Fruit fly (Drosophila melanogaster) whole organism, prepupa: ENCODE data around the gene CG15635.
A peak's percentile ranks its signal among the peaks of the same experiment; 100 is the strongest.

ENCODE experiments used
- Blimp-1 ChIP-seq: fragments of 200-800 bp; sonication (Bioruptor generic); optimal IDR thresholded peaks from 3 replicates; lab custom pipeline; 2017; ENCODE audit warnings: missing biosample characterization, missing genetic modification characterization, mild to moderate bottlenecking, moderate library complexity, missing genetic modification reagents
- CG11902 ChIP-seq: fragments of 200-800 bp; sonication (Bioruptor generic); optimal IDR thresholded peaks from 3 replicates; lab custom pipeline; 2016; ENCODE audit warnings: missing biosample characterization, missing genetic modification characterization
- CG15336 ChIP-seq: fragments of 200-800 bp; sonication (Bioruptor generic); IDR thresholded peaks from 2 replicates; pipeline ENCODE4 v1.3.6; 2022; ENCODE audit warnings: missing biosample characterization, missing genetic modification characterization
- CG16779 ChIP-seq: fragments of 200-800 bp; sonication (Bioruptor generic); optimal IDR thresholded peaks from 3 replicates; lab custom pipeline; 2017; ENCODE audit warnings: missing biosample characterization, mild to moderate bottlenecking, missing genetic modification characterization
- CG3032 ChIP-seq: fragments of 200-800 bp; optimal IDR thresholded peaks from 2 replicates; lab custom pipeline; 2019; ENCODE audit warnings: missing biosample characterization, mild to moderate bottlenecking, missing genetic modification characterization, moderate library complexity
- CG32006 ChIP-seq: fragments of 200-800 bp; sonication (Bioruptor generic); optimal IDR thresholded peaks from 3 replicates; lab custom pipeline; 2017; ENCODE audit warnings: missing biosample characterization, mild to moderate bottlenecking, missing genetic modification characterization
- CG6163 ChIP-seq: fragments of 200-800 bp; sonication (Bioruptor generic); IDR thresholded peaks from 3 replicates; pipeline ENCODE4 v1.3.6; 2022; ENCODE audit warnings: missing biosample characterization, missing genetic modification characterization
- CG6276 ChIP-seq: fragments of 200-800 bp; sonication (Bioruptor generic); optimal IDR thresholded peaks from 2 replicates; lab custom pipeline; 2017; ENCODE audit warnings: missing biosample characterization, mild to moderate bottlenecking, missing genetic modification characterization
- CG6792 ChIP-seq: fragments of 200-800 bp; sonication (Bioruptor generic); optimal IDR thresholded peaks from 3 replicates; lab custom pipeline; 2016; ENCODE audit warnings: missing biosample characterization, missing genetic modification characterization
- CG7368 ChIP-seq: fragments of 200-800 bp; sonication (Bioruptor generic); optimal IDR thresholded peaks from 3 replicates; lab custom pipeline; 2016; ENCODE audit warnings: missing biosample characterization, missing genetic modification characterization
- CG8119 ChIP-seq: fragments of 200-800 bp; sonication (Bioruptor generic); IDR thresholded peaks from 3 replicates; pipeline ENCODE4 v1.3.6; 2022; ENCODE audit warnings: missing biosample characterization, missing genetic modification characterization
- CG8319 ChIP-seq: fragments of 200-800 bp; sonication (Bioruptor generic); optimal IDR thresholded peaks from 3 replicates; lab custom pipeline; 2016; ENCODE audit warnings: missing biosample characterization, missing genetic modification characterization
- CG8632 ChIP-seq: fragments of 200-800 bp; sonication (Bioruptor generic); optimal IDR thresholded peaks from 3 replicates; lab custom pipeline; 2016; ENCODE audit warnings: missing biosample characterization, missing genetic modification characterization
- Eip75B ChIP-seq: fragments of 200-800 bp; sonication (Bioruptor generic); optimal IDR thresholded peaks from 3 replicates; lab custom pipeline; 2016; ENCODE audit warnings: missing biosample characterization, missing genetic modification characterization
- Eip93F ChIP-seq: fragments of 200-800 bp; sonication (Bioruptor generic); optimal IDR thresholded peaks from 2 replicates; lab custom pipeline; 2016; ENCODE audit warnings: missing biosample characterization, mild to moderate bottlenecking, missing genetic modification characterization
- Gug ChIP-seq: fragments of 200-800 bp; sonication (Bioruptor generic); IDR thresholded peaks from 2 replicates; pipeline ENCODE4 v1.3.6; 2022; ENCODE audit warnings: missing biosample characterization, missing genetic modification characterization
- Hr39 ChIP-seq: fragments of 200-800 bp; sonication (Bioruptor generic); optimal IDR thresholded peaks from 2 replicates; lab custom pipeline; 2016; ENCODE audit warnings: missing biosample characterization, missing genetic modification characterization
- Hr4 ChIP-seq: fragments of 200-800 bp; sonication (Bioruptor generic); optimal IDR thresholded peaks from 3 replicates; lab custom pipeline; 2016; ENCODE audit warnings: missing biosample characterization, missing genetic modification characterization
- Lpt ChIP-seq: fragments of 200-800 bp; sonication (Bioruptor generic); optimal IDR thresholded peaks from 3 replicates; lab custom pipeline; 2016; ENCODE audit warnings: missing biosample characterization, missing genetic modification characterization
- OdsH ChIP-seq: fragments of 200-800 bp; sonication (Bioruptor generic); optimal IDR thresholded peaks from 3 replicates; lab custom pipeline; 2016; ENCODE audit warnings: missing biosample characterization, missing genetic modification characterization
- Smox ChIP-seq: fragments of 200-800 bp; sonication (Bioruptor generic); optimal IDR thresholded peaks from 3 replicates; lab custom pipeline; 2016; ENCODE audit warnings: missing biosample characterization, missing genetic modification characterization
- Sox102F ChIP-seq: fragments of 200-800 bp; sonication (Bioruptor generic); optimal IDR thresholded peaks from 2 replicates; lab custom pipeline; 2016; ENCODE audit warnings: missing biosample characterization, mild to moderate bottlenecking, missing genetic modification characterization
- Sox15 ChIP-seq: fragments of 200-800 bp; sonication (Bioruptor generic); optimal IDR thresholded peaks from 3 replicates; lab custom pipeline; 2016; ENCODE audit warnings: missing biosample characterization, missing genetic modification characterization
- acj6 ChIP-seq: fragments of 200-800 bp; sonication (Bioruptor generic); optimal IDR thresholded peaks from 3 replicates; lab custom pipeline; 2016; ENCODE audit warnings: missing biosample characterization, missing genetic modification characterization
- cyc ChIP-seq: fragments of 200-800 bp; sonication (Bioruptor generic); optimal IDR thresholded peaks from 3 replicates; lab custom pipeline; 2016; ENCODE audit warnings: missing biosample characterization, missing genetic modification characterization
- dac ChIP-seq: fragments of 200-800 bp; sonication (Bioruptor generic); optimal IDR thresholded peaks from 2 replicates; lab custom pipeline; 2017; ENCODE audit warnings: missing biosample characterization, mild to moderate bottlenecking, missing genetic modification characterization
- eg ChIP-seq: fragments of 200-800 bp; sonication (Bioruptor generic); IDR thresholded peaks from 3 replicates; pipeline ENCODE4 v1.3.6; 2022; ENCODE audit warnings: missing biosample characterization, missing genetic modification characterization
- esn ChIP-seq: fragments of 200-800 bp; sonication (Bioruptor generic); optimal IDR thresholded peaks from 2 replicates; lab custom pipeline; 2016; ENCODE audit warnings: missing biosample characterization, mild to moderate bottlenecking, missing genetic modification characterization, moderate library complexity
- fkh ChIP-seq: fragments of 200-800 bp; sonication (Bioruptor generic); optimal IDR thresholded peaks from 3 replicates; lab custom pipeline; 2017; ENCODE audit warnings: missing biosample characterization, mild to moderate bottlenecking, missing genetic modification characterization, moderate library complexity
- lz ChIP-seq: fragments of 200-800 bp; sonication (Bioruptor generic); optimal IDR thresholded peaks from 3 replicates; lab custom pipeline; 2016; ENCODE audit warnings: missing biosample characterization, missing genetic modification characterization
- net ChIP-seq: fragments of 200-800 bp; sonication (Bioruptor generic); optimal IDR thresholded peaks from 3 replicates; lab custom pipeline; 2016; ENCODE audit warnings: missing biosample characterization, missing genetic modification characterization
- spab ChIP-seq: fragments of 200-800 bp; sonication (Bioruptor generic); optimal IDR thresholded peaks from 2 replicates; lab custom pipeline; 2017; ENCODE audit warnings: missing biosample characterization, mild to moderate bottlenecking, missing genetic modification characterization, missing genetic modification reagents
- ss ChIP-seq, 2 experiments: fragments of 200-800 bp; sonication (Bioruptor generic); optimal IDR thresholded peaks; 2 replicates in 1 of 2; 3 replicates in 1 of 2; lab custom pipeline; 2017 to 2018; ENCODE audit warnings: mild to moderate bottlenecking in 2 of 2, missing biosample characterization in 2 of 2, missing genetic modification characterization in 2 of 2, moderate library complexity in 1 of 2
- vri ChIP-seq: fragments of 200-800 bp; sonication (Bioruptor generic); optimal IDR thresholded peaks from 3 replicates; lab custom pipeline; 2016; ENCODE audit warnings: missing biosample characterization, mild to moderate bottlenecking, missing genetic modification characterization

Gene CG15635

DNA sequence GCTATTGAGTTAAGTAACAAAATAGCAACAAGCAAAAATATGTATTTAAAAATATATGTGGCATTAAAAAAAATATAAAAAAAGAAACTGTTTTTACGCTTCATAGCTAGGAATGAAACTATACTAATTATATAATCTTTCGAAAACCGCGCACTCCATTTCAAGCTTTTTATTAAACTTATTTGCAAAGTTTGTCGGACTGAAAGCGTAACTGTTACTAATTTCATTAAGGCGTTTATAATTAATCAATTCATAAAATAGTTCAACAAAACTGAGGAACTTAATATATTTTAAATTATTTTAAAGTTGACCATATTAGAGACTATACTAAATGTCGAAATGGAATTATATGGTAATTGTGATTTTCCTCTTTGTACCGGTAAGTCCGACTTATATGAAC is at the start of gene CG15635:
Gene CG15635, plus strand, starts transcription at position 301 of the 400 bp plus-strand sequence.
- TF ChIP-seq Smox: no peak
- TF ChIP-seq Eip75B: no peak
- TF ChIP-seq CG32006: no peak
- TF ChIP-seq CG6276: no peak
- TF ChIP-seq ss (GFP tag; optimal IDR thresholded peaks at IDR 0.05; lab: Kevin White, UChicago): no peak
- TF ChIP-seq vri: no peak
- TF ChIP-seq CG8119 (GFP tag; lab: Robert Waterston, UW): no peak
- TF ChIP-seq Hr4 (GFP tag; lab: Kevin White, UChicago): no peak
- TF ChIP-seq OdsH (GFP tag; lab: Kevin White, UChicago): no peak
- no peak for TF ChIP-seq fkh (GFP tag; lab: Kevin White, UChicago)
- TF ChIP-seq Gug: no peak
- no peak for TF ChIP-seq acj6 (GFP tag; lab: Kevin White, UChicago)
- TF ChIP-seq CG7368: no peak
- TF ChIP-seq lz: no peak
- no peak for TF ChIP-seq CG6792 (GFP tag; lab: Kevin White, UChicago)
- TF ChIP-seq Sox102F (GFP tag; lab: Kevin White, UChicago): no peak
- TF ChIP-seq CG8319: no peak
- no peak for TF ChIP-seq dac (GFP tag; lab: Kevin White, UChicago)
- TF ChIP-seq Blimp-1 (GFP tag; lab: Kevin White, UChicago): no peak

- TF ChIP-seq eg: peak; percentile 55; the same call in 2 of the 3 replicates
- TF ChIP-seq CG3032 (tag; lab: Kevin White, UChicago): no peak
- no peak for TF ChIP-seq dac (GFP tag; lab: Kevin White, UChicago)
- 0 out of 3 replicates have a peak, but pooled peaks have one; percentile 8 for TF ChIP-seq CG6163
Measured at dm6 chr2L:4594828-4595406, 47.9 kb upstream of the CG15635 start.

DNA sequence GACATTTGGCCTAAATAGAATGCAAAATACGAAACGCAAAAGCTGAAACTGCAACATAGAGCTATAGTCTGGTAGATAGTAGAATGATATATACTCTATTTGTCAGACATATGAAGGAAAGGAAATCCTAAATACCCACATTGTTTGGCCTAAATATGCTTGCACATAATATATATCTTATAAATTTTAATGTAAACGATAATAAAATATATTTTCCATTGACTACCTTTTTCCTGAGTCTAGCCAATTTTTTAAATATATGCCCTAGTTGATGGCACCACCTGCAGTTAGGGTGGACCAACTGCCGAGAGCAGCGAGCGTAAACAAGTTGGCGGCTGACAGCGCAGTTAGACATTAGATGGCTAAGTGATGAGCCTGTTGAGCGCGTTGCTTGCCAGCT is 46.1 kb upstream of the CG15635 start:
- TF ChIP-seq CG15336: peak; percentile 51
- TF ChIP-seq CG8119 (GFP tag; lab: Robert Waterston, UW): peak; percentile 36; the same call in 1 of the 3 replicates
- TF ChIP-seq CG16779 (tag; lab: Kevin White, UChicago): no peak
- TF ChIP-seq esn: no peak
- TF ChIP-seq CG6276: peak; percentile 18
- no peak for TF ChIP-seq Hr4 (GFP tag; lab: Kevin White, UChicago)
- TF ChIP-seq CG32006: peak; percentile 63
- TF ChIP-seq Sox15 (GFP tag; lab: Kevin White, UChicago): no peak
- TF ChIP-seq, all 60 proteins: peak for 4

- TF ChIP-seq CG11902 (GFP tag; lab: Kevin White, UChicago) (no peak), Hr39 (GFP tag; lab: Kevin White, UChicago) (no peak), cyc (GFP tag; lab: Kevin White, UChicago) (no peak), Eip93F (no peak), ss (GFP tag; optimal IDR thresholded peaks at IDR 0.05; lab: Kevin White, UChicago) (no peak), CG8632 (no peak), spab (GFP tag; lab: Kevin White, UChicago) (no peak), CG3032 (tag; lab: Kevin White, UChicago) (no peak), CG8119 (GFP tag; lab: Robert Waterston, UW) (no peak), fkh (GFP tag; lab: Kevin White, UChicago) (no peak), CG15336 (no peak), Lpt (GFP tag; lab: Kevin White, UChicago) (no peak), net (GFP tag; lab: Kevin White, UChicago) (no peak)
Measured at dm6 chr2L:4597580-4597979, 45.2 kb upstream of the CG15635 start.
